Worm (Caenorhabditis elegans) whole organism, midembryonic: ENCODE results near the gene AH9.3.

Source experiments
- T22C8.4 ChIP-seq: fragments of 200-800 bp; sonication (Bioruptor generic); IDR thresholded peaks from 2 replicates; pipeline ENCODE4 v1.3.6; 2022; ENCODE audit warnings: missing genetic modification characterization, missing compliant biosample characterization
- cog-1 ChIP-seq: sonication (generic microtip); optimal IDR thresholded peaks from 2 replicates; lab custom pipeline; 2016; ENCODE audit warnings: missing genetic modification characterization, missing compliant biosample characterization
- flt-1 ChIP-seq: fragments of 200-800 bp; sonication (Bioruptor generic); IDR thresholded peaks from 2 replicates; pipeline ENCODE4 v1.3.6; 2022; ENCODE audit warnings: missing genetic modification characterization, missing compliant biosample characterization
- klf-2 ChIP-seq: fragments of 200-800 bp; sonication (Bioruptor generic); conservative IDR thresholded peaks from 2 replicates; pipeline ENCODE4 v1.3.6; 2022; ENCODE audit warnings: missing genetic modification reagents, missing genetic modification characterization, missing compliant biosample characterization
- med-1 ChIP-seq: sonication (generic microtip); optimal IDR thresholded peaks from 2 replicates; lab custom pipeline; 2017; ENCODE audit warnings: missing genetic modification characterization, mild to moderate bottlenecking, missing compliant biosample characterization, antibody characterized with exemption, missing genetic modification reagents; ENCODE audit not compliant: insufficient read depth
- ref-1 ChIP-seq: fragments of 200-800 bp; sonication (Bioruptor generic); conservative IDR thresholded peaks from 2 replicates; pipeline ENCODE4 v1.3.6; 2022; ENCODE audit warnings: missing genetic modification reagents, missing genetic modification characterization, missing compliant biosample characterization
- tab-1 ChIP-seq: fragments of 200-800 bp; sonication (Bioruptor generic); IDR thresholded peaks from 2 replicates; pipeline ENCODE4 v1.3.6; 2022; ENCODE audit warnings: missing genetic modification characterization, missing compliant biosample characterization
- ztf-23 ChIP-seq: fragments of 200-800 bp; sonication (Bioruptor generic); IDR thresholded peaks from 2 replicates; pipeline ENCODE4 v1.3.6; 2022; ENCODE audit warnings: missing genetic modification reagents, missing genetic modification characterization, missing compliant biosample characterization
- ztf-29 ChIP-seq: fragments of 200-800 bp; sonication (Bioruptor generic); IDR thresholded peaks from 2 replicates; pipeline ENCODE4 v1.3.6; 2022; ENCODE audit warnings: missing genetic modification reagents, missing genetic modification characterization, missing compliant biosample characterization

ce11 chrX:2266777-2267176 is 5.9 kb upstream of the AH9.3 start:
- TF ChIP-seq ztf-29 (GFP tag; lab: Robert Waterston, UW) = no peak
- TF ChIP-seq T22C8.4 (GFP tag; lab: Robert Waterston, UW) = no peak
- TF ChIP-seq med-1 (GFP tag; lab: Kevin White, UChicago) = no peak
- no peak for TF ChIP-seq flt-1 (GFP tag; lab: Robert Waterston, UW)
- TF ChIP-seq cog-1 (tag; lab: Kevin White, UChicago) = no peak
- TF ChIP-seq ref-1 (GFP tag; lab: Robert Waterston, UW) = no peak
- no peak for TF ChIP-seq ztf-23 (GFP tag; lab: Robert Waterston, UW)
- TF ChIP-seq tab-1 = no peak
- no peak for TF ChIP-seq klf-2 (GFP tag; lab: Robert Waterston, UW)
